Worm (Caenorhabditis elegans) whole organism, L4 larva: ENCODE results near the gene rbm-22.
A peak's percentile ranks its signal among the peaks of the same experiment; 100 is the strongest.

Source experiments
- F10B5.3 ChIP-seq: sonication (generic microtip); optimal IDR thresholded peaks from 2 replicates; lab custom pipeline; 2016; ENCODE audit warnings: mild to moderate bottlenecking, missing genetic modification characterization, missing compliant biosample characterization
- F26F4.8 ChIP-seq: fragments of 200-800 bp; sonication (Bioruptor generic); conservative IDR thresholded peaks from 2 replicates; pipeline ENCODE4 v1.3.6; 2022; ENCODE audit warnings: missing genetic modification characterization, missing compliant biosample characterization
- F44E2.7 ChIP-seq: fragments of 200-800 bp; sonication (Bioruptor generic); IDR thresholded peaks from 2 replicates; pipeline ENCODE4 v2.1.2; 2022; ENCODE audit warnings: missing genetic modification characterization, missing compliant biosample characterization
- Y105C5A.15 ChIP-seq: fragments of 200-800 bp; sonication (Bioruptor generic); IDR thresholded peaks from 2 replicates; pipeline ENCODE4 v1.3.6; 2022; ENCODE audit warnings: missing genetic modification characterization, missing compliant biosample characterization
- Y5F2A.4 ChIP-seq: fragments of 200-800 bp; sonication (Bioruptor generic); optimal IDR thresholded peaks from 2 replicates; lab custom pipeline; 2018; ENCODE audit warnings: mild to moderate bottlenecking, missing genetic modification characterization, missing compliant biosample characterization
- Y75B8A.6 ChIP-seq: fragments of 200-800 bp; sonication (Bioruptor generic); IDR thresholded peaks from 2 replicates; pipeline ENCODE4 v1.3.6; 2022; ENCODE audit warnings: missing genetic modification reagents, missing genetic modification characterization, missing compliant biosample characterization
- aha-1 ChIP-seq: fragments of 150-350 bp; peaks from one replicate; lab custom pipeline; 2014; ENCODE audit warnings: missing biosample characterization, missing genetic modification characterization
- ama-1 ChIP-seq: fragments of 150-350 bp; optimal IDR thresholded peaks from 2 replicates; lab custom pipeline; 2014; ENCODE audit warnings: inconsistent platforms, mixed read lengths
- arid-1 ChIP-seq: fragments of 200-800 bp; sonication (Bioruptor generic); conservative IDR thresholded peaks from 2 replicates; pipeline ENCODE4 v1.3.6; 2022; ENCODE audit warnings: missing genetic modification reagents, missing genetic modification characterization, missing compliant biosample characterization
- ceh-32 ChIP-seq: sonication (generic microtip); optimal IDR thresholded peaks from 2 replicates; lab custom pipeline; 2016; ENCODE audit warnings: mild to moderate bottlenecking, missing genetic modification characterization, missing compliant biosample characterization; ENCODE audit not compliant: poor library complexity
- ceh-44 ChIP-seq: fragments of 200-800 bp; sonication (Bioruptor generic); IDR thresholded peaks from 2 replicates; pipeline ENCODE4 v1.3.6; 2022; ENCODE audit warnings: missing genetic modification reagents, missing genetic modification characterization, missing compliant biosample characterization
- daf-16 ChIP-seq, 3 experiments: sonication (generic microtip); optimal IDR thresholded peaks; 2 replicates each; lab custom pipeline; 2016 to 2017; ENCODE audit warnings: missing genetic modification characterization in 3 of 3, missing genetic modification reagents in 3 of 3, mild to moderate bottlenecking in 2 of 3, missing compliant biosample characterization in 2 of 3, missing biosample characterization in 1 of 3, moderate library complexity in 1 of 3
- dmd-6 ChIP-seq: fragments of 200-800 bp; sonication (Bioruptor generic); IDR thresholded peaks from 2 replicates; pipeline ENCODE4 v1.3.6; 2022; ENCODE audit warnings: missing genetic modification reagents, missing genetic modification characterization, missing compliant biosample characterization
- dmd-8 ChIP-seq: fragments of 200-800 bp; sonication (Bioruptor generic); IDR thresholded peaks from 2 replicates; pipeline ENCODE4 v1.3.6; 2022; ENCODE audit warnings: missing genetic modification characterization, missing compliant biosample characterization
- dmd-9 ChIP-seq: fragments of 200-800 bp; sonication (Bioruptor generic); IDR thresholded peaks from 2 replicates; pipeline ENCODE4 v1.3.6; 2022; ENCODE audit warnings: missing genetic modification reagents, missing genetic modification characterization, missing compliant biosample characterization
- duxl-1 ChIP-seq: sonication (generic microtip); optimal IDR thresholded peaks from 2 replicates; lab custom pipeline; 2016; ENCODE audit warnings: mild to moderate bottlenecking, missing genetic modification characterization, moderate library complexity, missing compliant biosample characterization; ENCODE audit not compliant: poor library complexity
- egl-27 ChIP-seq: sonication (generic microtip); optimal IDR thresholded peaks from 3 replicates; lab custom pipeline; 2017; ENCODE audit warnings: missing biosample characterization, missing genetic modification reagents, missing genetic modification characterization
- egl-43 ChIP-seq: fragments of 200-800 bp; sonication (Bioruptor generic); IDR thresholded peaks from 2 replicates; pipeline ENCODE4 v1.3.6; 2022; ENCODE audit warnings: missing genetic modification reagents, missing genetic modification characterization, missing compliant biosample characterization
- fkh-10 ChIP-seq: fragments of 150-350 bp; optimal IDR thresholded peaks from 2 replicates; lab custom pipeline; 2014; ENCODE audit warnings: missing biosample characterization, missing genetic modification reagents, missing genetic modification characterization
- hlh-30 ChIP-seq: sonication (generic microtip); optimal IDR thresholded peaks from 2 replicates; lab custom pipeline; 2017; ENCODE audit warnings: antibody characterized with exemption, mild to moderate bottlenecking, missing genetic modification characterization, missing compliant biosample characterization; ENCODE audit not compliant: insufficient read depth
- jun-1 ChIP-seq: fragments of 150-350 bp; optimal IDR thresholded peaks from 2 replicates; lab custom pipeline; 2014; ENCODE audit warnings: missing biosample characterization, missing genetic modification reagents, missing genetic modification characterization
- lin-38 ChIP-seq: fragments of 200-800 bp; sonication (Bioruptor generic); IDR thresholded peaks from 2 replicates; pipeline ENCODE4 v1.3.6; 2022; ENCODE audit warnings: missing genetic modification reagents, missing genetic modification characterization, missing compliant biosample characterization
- lin-39 ChIP-seq: fragments of 150-350 bp; optimal IDR thresholded peaks from 2 replicates; lab custom pipeline; 2014; ENCODE audit warnings: missing biosample characterization, missing genetic modification reagents, missing genetic modification characterization
- lir-3 ChIP-seq: sonication (generic microtip); optimal IDR thresholded peaks from 2 replicates; lab custom pipeline; 2016; ENCODE audit warnings: mild to moderate bottlenecking, missing genetic modification characterization, missing compliant biosample characterization
- lsy-2 ChIP-seq, 2 experiments: fragments of 150-350 bp in 1 of 2; sonication (generic microtip) in 1 of 2; optimal IDR thresholded peaks; 2 replicates each; lab custom pipeline; 2014 to 2017; ENCODE audit warnings: missing biosample characterization in 2 of 2, missing genetic modification characterization in 2 of 2
- mdl-1 ChIP-seq, 2 experiments: fragments of 150-350 bp in 1 of 2; sonication (generic microtip) in 1 of 2; optimal IDR thresholded peaks; 2 replicates each; lab custom pipeline; 2014 to 2017; ENCODE audit warnings: missing biosample characterization in 2 of 2, missing genetic modification characterization in 2 of 2
- mep-1 ChIP-seq: fragments of 150-350 bp; sonication (generic microtip); optimal IDR thresholded peaks from 3 replicates; lab custom pipeline; 2014; ENCODE audit warnings: missing biosample characterization, missing genetic modification characterization
- mxl-3 ChIP-seq: fragments of 200-800 bp; sonication (Bioruptor generic); optimal IDR thresholded peaks from 2 replicates; lab custom pipeline; 2018; ENCODE audit warnings: mild to moderate bottlenecking, missing genetic modification characterization, missing compliant biosample characterization
- nhr-10 ChIP-seq: fragments of 150-350 bp; optimal IDR thresholded peaks from 2 replicates; lab custom pipeline; 2014; ENCODE audit warnings: missing biosample characterization, missing genetic modification characterization
- nhr-102 ChIP-seq: sonication (generic microtip); optimal IDR thresholded peaks from 2 replicates; lab custom pipeline; 2016; ENCODE audit warnings: mild to moderate bottlenecking, missing genetic modification characterization, moderate library complexity, missing compliant biosample characterization
- nhr-111 ChIP-seq: fragments of 200-800 bp; sonication (Bioruptor generic); optimal IDR thresholded peaks from 2 replicates; lab custom pipeline; 2018; ENCODE audit warnings: mild to moderate bottlenecking, missing genetic modification characterization, missing compliant biosample characterization
- nhr-28 ChIP-seq: fragments of 150-350 bp; optimal IDR thresholded peaks from 2 replicates; lab custom pipeline; 2014; ENCODE audit warnings: missing biosample characterization, missing genetic modification characterization
- nhr-41 ChIP-seq: fragments of 200-800 bp; sonication (Bioruptor generic); IDR thresholded peaks from 2 replicates; pipeline ENCODE4 v1.3.6; 2022; ENCODE audit warnings: missing genetic modification reagents, missing genetic modification characterization, missing compliant biosample characterization
- nhr-6 ChIP-seq: fragments of 150-350 bp; optimal IDR thresholded peaks from 2 replicates; lab custom pipeline; 2014; ENCODE audit warnings: missing biosample characterization, missing genetic modification characterization
- rbr-2 ChIP-seq: sonication (generic microtip); optimal IDR thresholded peaks from 2 replicates; lab custom pipeline; 2016; ENCODE audit warnings: missing genotype, missing genetic modification characterization, missing compliant biosample characterization
- saeg-2 ChIP-seq: fragments of 200-800 bp; sonication (Bioruptor generic); IDR thresholded peaks from 2 replicates; pipeline ENCODE4 v1.3.6; 2022; ENCODE audit warnings: missing genetic modification reagents, missing genetic modification characterization, missing compliant biosample characterization
- set-16 ChIP-seq: fragments of 200-800 bp; sonication (Bioruptor generic); IDR thresholded peaks from 2 replicates; pipeline ENCODE4 v1.3.6; 2022; ENCODE audit warnings: missing genetic modification reagents, missing genetic modification characterization, missing compliant biosample characterization
- skn-1 ChIP-seq: fragments of 150-350 bp; optimal IDR thresholded peaks from 2 replicates; lab custom pipeline; 2014; ENCODE audit warnings: missing biosample characterization, missing genetic modification characterization
- tag-97 ChIP-seq: fragments of 200-800 bp; sonication (Bioruptor generic); IDR thresholded peaks from 2 replicates; pipeline ENCODE4 v1.3.6; 2022; ENCODE audit warnings: missing genetic modification characterization, missing compliant biosample characterization
- unc-130 ChIP-seq: sonication (generic microtip); optimal IDR thresholded peaks from 2 replicates; lab custom pipeline; 2016; ENCODE audit warnings: missing genetic modification reagents, missing genetic modification characterization, missing compliant biosample characterization
- unc-39 ChIP-seq: sonication (generic microtip); optimal IDR thresholded peaks from 2 replicates; lab custom pipeline; 2017; ENCODE audit warnings: missing biosample characterization, missing genetic modification characterization
- unc-62 ChIP-seq, 3 experiments: fragments of 150-350 bp in 1 of 3; sonication (generic microtip); optimal IDR thresholded peaks in 2 of 3; peaks in 1 of 3; 1 replicate in 1 of 3; 2 replicates in 2 of 3; lab custom pipeline; 2014 to 2017; ENCODE audit warnings: missing biosample characterization in 3 of 3, missing genetic modification characterization in 3 of 3, missing genetic modification reagents in 3 of 3, missing genotype in 1 of 3
- vab-7 ChIP-seq: fragments of 200-800 bp; sonication (Bioruptor generic); IDR thresholded peaks from 2 replicates; pipeline ENCODE4 v1.3.6; 2022; ENCODE audit warnings: missing genetic modification reagents, missing genetic modification characterization, missing compliant biosample characterization
- zfp-2 ChIP-seq: sonication (generic microtip); optimal IDR thresholded peaks from 2 replicates; lab custom pipeline; 2016; ENCODE audit warnings: mild to moderate bottlenecking, missing genetic modification characterization, missing compliant biosample characterization
- zfp-3 ChIP-seq: fragments of 200-800 bp; sonication (Bioruptor generic); conservative IDR thresholded peaks from 2 replicates; pipeline ENCODE4 v1.3.6; 2022; ENCODE audit warnings: missing genetic modification reagents, missing genetic modification characterization, missing compliant biosample characterization
- ztf-11 ChIP-seq: fragments of 150-350 bp; optimal IDR thresholded peaks from 2 replicates; lab custom pipeline; 2014; ENCODE audit warnings: missing biosample characterization, missing genetic modification characterization
- ztf-7 ChIP-seq: fragments of 150-350 bp; optimal IDR thresholded peaks from 2 replicates; lab custom pipeline; 2014; ENCODE audit warnings: missing biosample characterization, missing genetic modification characterization

Gene rbm-22

ce11 chrIV:10867370-10868146 is 6.4 kb downstream of the rbm-22 start:
- TF ChIP-seq ztf-11 (tag; lab: Kevin White, UChicago) = no peak
- no peak for TF ChIP-seq nhr-41 (GFP tag; lab: Robert Waterston, UW)
- no peak for TF ChIP-seq lir-3
- TF ChIP-seq jun-1 (tag; lab: Kevin White, UChicago) = no peak
- no peak for TF ChIP-seq daf-16 (GFP tag; optimal IDR thresholded peaks at IDR 0.05; lab: Kevin White, UChicago)
- TF ChIP-seq daf-16 (tag; optimal IDR thresholded peaks at IDR 0.05; lab: Kevin White, UChicago) = peak; percentile 71
- no peak for TF ChIP-seq F44E2.7 (GFP tag; lab: Robert Waterston, UW)
- no peak for TF ChIP-seq mdl-1 (tag; optimal IDR thresholded peaks at IDR 0.05; lab: Kevin White, UChicago)
- TF ChIP-seq egl-27 (tag; lab: Kevin White, UChicago) = no peak
- 0 out of 2 replicates have a peak, but pooled peaks have one; percentile 9 for TF ChIP-seq F26F4.8 (GFP tag; lab: Robert Waterston, UW)
- TF ChIP-seq lsy-2 (tag; optimal IDR thresholded peaks at IDR 0.05; lab: Kevin White, UChicago) = no peak
- TF ChIP-seq set-16 (GFP tag; lab: Robert Waterston, UW) = no peak
- TF ChIP-seq dmd-8 (GFP tag; lab: Robert Waterston, UW) = no peak
- no peak for TF ChIP-seq skn-1 (tag; lab: Kevin White, UChicago)
- TF ChIP-seq unc-39 (tag; lab: Kevin White, UChicago) = no peak
- no peak for TF ChIP-seq zfp-3 (GFP tag; lab: Robert Waterston, UW)
- no peak for TF ChIP-seq nhr-102
- TF ChIP-seq nhr-111 (GFP tag; lab: Kevin White, UChicago) = no peak
- TF ChIP-seq duxl-1 (tag; lab: Kevin White, UChicago) = no peak
- no peak for TF ChIP-seq lin-39 (tag; lab: Kevin White, UChicago)
- no peak for TF ChIP-seq ceh-44 (GFP tag; lab: Robert Waterston, UW)
- no peak for TF ChIP-seq vab-7 (GFP tag; lab: Robert Waterston, UW)
- TF ChIP-seq arid-1 (GFP tag; lab: Robert Waterston, UW) = no peak
- no peak for TF ChIP-seq mep-1 (tag; lab: Kevin White, UChicago)
- TF ChIP-seq saeg-2 (GFP tag; lab: Robert Waterston, UW) = no peak
- TF ChIP-seq unc-62 (GFP tag; optimal IDR thresholded peaks at IDR 0.05 in 1 of 2; lab: Kevin White, UChicago) = peak in 1 of 2 experiments; percentile 89
- no peak for TF ChIP-seq unc-62 (tag; optimal IDR thresholded peaks at IDR 0.05; lab: Kevin White, UChicago)

DNA sequence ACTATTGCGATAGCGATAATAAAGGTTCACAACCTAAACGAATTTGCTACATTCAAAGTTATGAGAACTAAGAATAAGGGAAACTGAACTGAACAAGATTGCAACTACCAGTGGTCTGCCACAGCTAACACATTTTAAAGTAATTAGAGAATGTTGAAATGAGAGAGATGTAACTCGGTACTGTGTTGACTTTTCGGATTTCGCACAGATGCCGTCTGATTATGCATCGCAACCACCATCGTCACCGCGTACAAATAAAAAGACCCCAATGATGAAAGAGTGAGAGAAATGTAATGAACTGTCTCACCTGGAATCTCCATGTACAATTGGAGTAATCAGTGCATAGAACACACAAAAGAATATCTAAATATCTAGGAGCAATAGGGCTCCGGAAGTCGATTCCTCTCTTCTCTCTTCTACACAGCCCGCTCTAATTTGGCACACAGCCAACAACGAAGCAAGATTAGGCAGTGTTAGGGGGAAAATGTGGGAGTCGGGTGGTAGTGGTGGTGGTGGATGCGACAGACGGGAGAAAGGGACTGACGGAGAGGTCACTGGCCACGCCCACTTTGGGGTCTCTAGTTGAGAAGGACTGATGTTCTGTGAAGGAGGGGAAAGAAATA is 7.5 kb downstream of the rbm-22 start, which contains the start of gene F13E9.11:
F13E9.11 (minus strand) TSS at position 507 of the 623 bp plus-strand sequence.
- TF ChIP-seq Y75B8A.6 (GFP tag; lab: Robert Waterston, UW) = no peak
- TF ChIP-seq ztf-7 (tag; lab: Kevin White, UChicago) = no peak
- TF ChIP-seq Y105C5A.15 = no peak
- no peak for TF ChIP-seq ceh-32
- TF ChIP-seq unc-62 (GFP tag; optimal IDR thresholded peaks at IDR 0.05 in 1 of 2; lab: Kevin White, UChicago) = peak in 1 of 2 experiments; percentile 97
- TF ChIP-seq unc-62 (tag; optimal IDR thresholded peaks at IDR 0.05; lab: Kevin White, UChicago) = no peak
- TF ChIP-seq F10B5.3 (tag; lab: Kevin White, UChicago) = no peak
- TF ChIP-seq set-16 (GFP tag; lab: Robert Waterston, UW) = no peak
- no peak for TF ChIP-seq nhr-28 (tag; lab: Kevin White, UChicago)
- peak; percentile 54 for TF ChIP-seq rbr-2 (tag; lab: Kevin White, UChicago)
- peak; percentile 95 for TF ChIP-seq aha-1
- TF ChIP-seq nhr-111 (GFP tag; lab: Kevin White, UChicago) = no peak
- no peak for TF ChIP-seq lin-38
- TF ChIP-seq F44E2.7 (GFP tag; lab: Robert Waterston, UW) = no peak
- TF ChIP-seq nhr-10 (tag; lab: Kevin White, UChicago) = no peak
- TF ChIP-seq Y5F2A.4 (GFP tag; lab: Kevin White, UChicago) = no peak
- TF ChIP-seq unc-130 = no peak
- no peak for TF ChIP-seq tag-97 (GFP tag; lab: Robert Waterston, UW)
- no peak for TF ChIP-seq ama-1 (lab: Kevin White, UChicago)
- no peak for TF ChIP-seq hlh-30 (tag; lab: Kevin White, UChicago)
- no peak for TF ChIP-seq egl-43 (GFP tag; lab: Robert Waterston, UW)
- TF ChIP-seq dmd-6 (GFP tag; lab: Robert Waterston, UW) = no peak
- no peak for TF ChIP-seq nhr-6 (tag; lab: Kevin White, UChicago)
- TF ChIP-seq mxl-3 (GFP tag; lab: Kevin White, UChicago) = peak; percentile 14
- TF ChIP-seq saeg-2 (GFP tag; lab: Robert Waterston, UW) = no peak
- TF ChIP-seq dmd-9 (GFP tag; lab: Robert Waterston, UW) = no peak
- TF ChIP-seq fkh-10 (GFP tag; lab: Kevin White, UChicago) = no peak
- no peak for TF ChIP-seq zfp-2 (tag; lab: Kevin White, UChicago)
